Worm (Caenorhabditis elegans): ENCODE results near the gene tpst-1.

DNA sequence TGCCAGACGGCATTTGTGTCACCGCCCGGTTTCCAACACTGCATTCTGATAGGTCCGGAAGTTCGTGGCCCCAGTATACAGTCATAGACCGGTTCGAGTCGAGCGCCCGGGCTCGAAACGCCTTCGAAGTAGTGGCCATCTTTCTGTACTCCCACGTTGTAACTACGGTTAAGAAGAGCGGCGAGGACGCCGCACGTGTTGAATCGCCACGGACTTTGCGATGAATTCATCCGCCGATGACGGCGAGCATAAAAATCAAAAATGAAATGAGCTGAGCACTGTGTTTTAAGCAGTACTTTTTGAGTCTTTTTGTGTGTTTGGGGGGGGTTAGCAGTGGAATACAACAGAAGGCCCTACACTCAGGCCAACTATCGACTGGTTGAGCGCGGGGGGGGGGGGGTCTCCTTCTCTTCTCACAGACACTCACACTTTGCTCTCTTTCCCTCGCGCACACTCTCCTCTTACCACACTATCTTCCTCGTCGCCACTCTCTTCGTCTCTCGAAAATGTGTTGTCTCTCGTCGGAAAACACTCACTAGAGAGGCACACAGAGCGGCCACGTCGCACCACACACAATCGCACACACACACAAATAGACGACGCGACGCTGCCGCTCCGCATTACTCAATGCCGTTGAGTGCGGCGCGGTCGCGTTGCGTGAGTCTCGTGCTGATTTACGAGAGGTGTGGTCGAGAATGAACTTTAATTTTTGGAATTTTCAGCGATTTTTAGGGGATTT lies 53.7 kb downstream of the tpst-1 start, which contains the start of gene epc-1:
- TF ChIP-seq ama-1 (optimal IDR thresholded peaks at IDR 0.05) (peak; percentile 78), F13C5.2 (tag; optimal IDR thresholded peaks at IDR 0.05) (peak; percentile 18), sea-1 (GFP tag; conservative IDR thresholded peaks at IDR 0.05) (no peak), ceh-36 (tag; optimal IDR thresholded peaks at IDR 0.05) (peak; percentile 40), B0310.2 (tag; optimal IDR thresholded peaks at IDR 0.05) (peak; percentile 38), hnd-1 (tag; optimal IDR thresholded peaks at IDR 0.05) (no peak), tbx-37 (GFP tag; conservative IDR thresholded peaks at IDR 0.05) (no peak), aly-1 (tag; optimal IDR thresholded peaks at IDR 0.05) (no peak), ets-7 (tag; optimal IDR thresholded peaks at IDR 0.05) (no peak), flt-1 (GFP tag; IDR thresholded peaks at IDR 0.05) (peak; percentile 5; the same call in 1 of the 2 replicates), pes-1 (GFP tag; IDR thresholded peaks at IDR 0.05) (no peak; the same call in 1 of the 2 replicates)
